Worm (Caenorhabditis elegans) whole organism, dauer: ENCODE results near the gene clec-134.

ENCODE experiments used
- unc-62 ChIP-seq: sonication (generic microtip); optimal IDR thresholded peaks from 2 replicates; lab custom pipeline; 2017; ENCODE audit warnings: missing biosample characterization, missing genetic modification reagents, missing genetic modification characterization

clec-134 gene

ce11 chrII:3578121-3578520, 1.7 kb upstream of the clec-134 start, which contains the start of gene clec-133:
clec-133 (plus strand) TSS chrII:3578421.
- TF ChIP-seq unc-62 (GFP tag; lab: Kevin White, UChicago), result no peak

- TF ChIP-seq unc-62 (GFP tag; lab: Kevin White, UChicago), result no peak
Measured at ce11 chrII:3581752-3582151, 1.9 kb downstream of the clec-134 start, which contains the start of gene srh-59. srh-59 (plus strand) TSS chrII:3582052.

DNA sequence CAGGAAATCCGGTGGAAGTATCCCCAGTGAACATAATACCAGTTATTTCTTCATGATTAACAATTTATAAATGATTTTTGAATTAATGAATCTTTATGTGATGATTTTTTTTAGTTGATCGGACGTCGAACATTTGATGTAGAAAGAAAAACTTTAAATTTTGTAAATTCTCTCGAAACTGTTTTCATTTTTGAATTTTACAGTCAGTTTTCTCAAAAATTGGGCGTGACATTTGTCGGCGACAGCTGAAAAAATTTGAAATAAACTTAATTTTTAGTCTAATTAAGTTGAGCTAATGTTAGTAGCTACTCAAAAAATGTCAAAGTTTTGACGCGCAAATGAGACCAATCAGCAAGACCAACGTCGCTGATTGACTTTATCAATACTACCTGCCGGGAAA, 3.5 kb downstream of the clec-134 start, which contains the start of gene srh-60:
Gene srh-60 (plus strand): TSS at position 301 of the 400 bp plus-strand sequence.
- TF ChIP-seq unc-62 (GFP tag; lab: Kevin White, UChicago), result no peak

DNA sequence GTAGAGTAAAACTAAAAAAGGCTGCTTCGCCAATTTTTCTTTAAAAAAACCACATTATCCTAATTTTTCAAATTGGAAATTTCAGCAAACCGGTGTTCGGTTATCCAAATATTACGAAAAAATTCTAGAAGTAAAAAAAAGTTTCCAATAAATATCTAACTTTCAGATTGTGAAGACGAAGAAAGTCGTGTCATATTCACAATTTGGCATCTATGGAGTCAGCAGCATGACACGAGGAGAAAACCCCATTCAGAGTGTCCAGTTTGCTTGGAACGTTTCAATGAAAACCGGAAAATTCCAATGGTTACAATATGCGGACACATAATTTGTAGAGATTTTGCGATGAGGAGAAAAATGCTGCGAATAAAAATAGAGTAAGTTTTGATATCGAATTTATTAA, 15.5 kb downstream of the clec-134 start, which contains the start of gene Y49F6A.12:
Gene Y49F6A.12 (plus strand): TSS at position 301 of the 400 bp plus-strand sequence.
- TF ChIP-seq unc-62 (GFP tag; lab: Kevin White, UChicago), result no peak

- TF ChIP-seq unc-62 (GFP tag; lab: Kevin White, UChicago), result no peak
Measured at ce11 chrII:3598721-3599120, 18.9 kb downstream of the clec-134 start, which contains the start of gene Y49F6A.11. Y49F6A.11 (minus strand) TSS chrII:3598821.

DNA sequence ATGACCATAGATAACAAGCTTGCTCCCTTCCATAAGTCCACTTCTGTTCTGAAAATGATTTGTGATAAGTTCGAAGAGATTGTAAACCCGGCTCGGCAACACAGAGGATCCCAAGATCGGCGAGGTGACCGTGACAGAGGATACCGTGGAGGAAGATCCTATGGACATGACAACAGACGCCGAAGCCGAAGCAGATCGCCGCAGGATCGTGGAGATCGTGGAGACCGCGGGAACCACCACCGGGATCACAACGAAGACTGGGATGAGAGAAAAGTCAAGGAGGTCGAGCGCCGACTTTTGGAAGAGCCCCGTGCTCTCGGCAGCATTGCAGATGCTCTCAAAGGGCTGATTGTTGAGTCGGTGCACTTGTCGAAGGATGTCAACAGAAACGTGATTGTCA, 24.7 kb downstream of the clec-134 start:
- no peak for TF ChIP-seq unc-62 (GFP tag; lab: Kevin White, UChicago)

DNA sequence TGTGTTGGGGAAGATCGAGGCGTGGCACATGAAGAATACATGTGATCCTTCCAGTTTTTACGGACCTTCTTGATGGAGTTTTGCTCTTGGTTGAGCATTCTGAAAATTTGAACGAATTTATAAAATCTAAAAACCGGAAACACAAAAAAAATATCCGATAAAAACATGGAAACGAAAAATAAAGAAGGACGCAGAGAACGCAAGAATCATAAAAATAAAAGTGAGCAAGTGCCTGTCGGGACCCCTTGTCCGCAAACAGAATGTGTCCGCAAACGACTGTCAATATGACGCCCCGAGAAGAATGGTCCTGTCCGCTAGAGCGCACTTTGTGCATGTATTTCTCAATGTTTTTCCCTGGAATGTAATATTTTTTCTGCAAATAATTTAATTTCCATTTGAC, 29.9 kb downstream of the clec-134 start, which contains the start of gene Y49F6A.5:
Gene Y49F6A.5 (minus strand): TSS at position 101 of the 400 bp plus-strand sequence.
- no peak for TF ChIP-seq unc-62 (GFP tag; lab: Kevin White, UChicago)

ce11 chrII:3616615-3617014, 36.7 kb downstream of the clec-134 start:
- no peak for TF ChIP-seq unc-62 (GFP tag; lab: Kevin White, UChicago)

ce11 chrII:3617512-3617911, 37.6 kb downstream of the clec-134 start, which contains the start of gene F40E12.1:
F40E12.1 (plus strand) TSS chrII:3617812.
- TF ChIP-seq unc-62 (GFP tag; lab: Kevin White, UChicago), result no peak

DNA sequence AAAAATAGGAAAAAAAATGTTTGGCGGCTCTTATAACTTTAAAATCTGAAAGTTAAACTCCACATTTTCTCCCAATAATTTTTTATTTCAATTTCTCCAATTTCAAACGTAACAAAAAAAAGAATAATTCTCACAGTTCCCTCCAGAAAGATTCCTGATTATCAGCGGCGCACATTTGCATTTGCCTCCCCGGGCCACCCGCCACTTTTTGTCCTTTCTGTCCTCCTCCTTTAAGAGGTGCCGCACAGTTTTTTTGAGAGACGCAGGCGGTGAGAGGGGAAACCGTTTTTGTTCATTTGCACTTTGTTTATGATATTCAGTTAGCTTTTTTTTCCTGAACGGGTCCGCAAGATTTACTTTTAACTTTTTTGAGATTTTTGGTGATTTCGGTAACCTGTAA, 41.0 kb downstream of the clec-134 start:
- TF ChIP-seq unc-62 (GFP tag; lab: Kevin White, UChicago), result no peak

ce11 chrII:3622014-3622413, 42.1 kb downstream of the clec-134 start, which contains the start of gene M151.7:
M151.7 (plus strand) TSS chrII:3622314.
- TF ChIP-seq unc-62 (GFP tag; lab: Kevin White, UChicago), result no peak

ce11 chrII:3626872-3627271, 47.0 kb downstream of the clec-134 start, which contains the start of gene M151.3:
M151.3 (plus strand) TSS chrII:3627172.
- no peak for TF ChIP-seq unc-62 (GFP tag; lab: Kevin White, UChicago)

DNA sequence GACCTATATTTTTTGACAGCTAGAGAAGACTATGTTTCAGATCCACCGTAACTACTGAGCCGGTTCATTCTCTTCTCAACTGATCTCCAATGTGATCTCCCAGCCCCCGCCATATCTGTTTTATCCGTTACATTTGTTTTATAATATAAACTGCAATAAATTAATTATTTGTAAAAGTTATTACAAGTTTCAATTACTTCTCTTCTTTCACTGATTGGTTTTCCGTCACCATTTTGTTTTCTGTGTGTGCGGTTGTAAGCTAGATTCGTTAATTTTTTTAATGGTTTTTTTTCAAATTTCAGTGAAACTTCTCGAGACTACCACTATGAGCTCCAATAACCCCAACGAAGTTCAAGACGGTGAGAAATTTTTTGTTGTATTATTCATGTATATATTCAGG, 50.9 kb downstream of the clec-134 start, which contains the start of gene M151.2:
Gene M151.2 (plus strand): TSS at position 301 of the 400 bp plus-strand sequence.
- TF ChIP-seq unc-62 (GFP tag; lab: Kevin White, UChicago), result no peak
